Fruit fly (Drosophila melanogaster): ENCODE results near the gene CG5439.
A peak's percentile ranks its signal among the peaks of the same experiment; 100 is the strongest.

CG5439 gene

dm6 chr2L:13190534-13190933 is 13.6 kb downstream of the CG5439 start:
- TF ChIP-seq Mnt (GFP tag; optimal IDR thresholded peaks at IDR 0.05): peak; percentile 57
- TF ChIP-seq ovo (GFP tag; optimal IDR thresholded peaks at IDR 0.05): peak; percentile 19
- peak; percentile 12 for TF ChIP-seq CG14711 (tag; optimal IDR thresholded peaks at IDR 0.05)
- TF ChIP-seq kay (GFP tag; ENCODE audit: borderline replicate concordance): no peak
- TF ChIP-seq cnc (optimal IDR thresholded peaks at IDR 0.05): no peak
- no peak for TF ChIP-seq CG1620 (GFP tag; optimal IDR thresholded peaks at IDR 0.05)
- TF ChIP-seq CG11617 (GFP tag; optimal IDR thresholded peaks at IDR 0.05): peak; percentile 44
- TF ChIP-seq CG7045 (GFP tag; optimal IDR thresholded peaks at IDR 0.05): peak; percentile 26
- peak; percentile 13 for TF ChIP-seq Clk (GFP tag; optimal IDR thresholded peaks at IDR 0.05)
- peak; percentile 95 for TF ChIP-seq cic (GFP tag; optimal IDR thresholded peaks at IDR 0.05)
- TF ChIP-seq pad (GFP tag; optimal IDR thresholded peaks at IDR 0.05): peak; percentile 55
- TF ChIP-seq CG5204 (GFP tag; optimal IDR thresholded peaks at IDR 0.05): no peak
- TF ChIP-seq CG12768 (GFP tag; optimal IDR thresholded peaks at IDR 0.05): peak; percentile 81
- TF ChIP-seq CG33017 (tag; optimal IDR thresholded peaks at IDR 0.05): peak; percentile 43
- peak; percentile 52 for TF ChIP-seq CG7101 (tag; optimal IDR thresholded peaks at IDR 0.05)
- peak; percentile 18 for TF ChIP-seq tj (GFP tag; optimal IDR thresholded peaks at IDR 0.05)

- TF ChIP-seq ovo (GFP tag; optimal IDR thresholded peaks at IDR 0.05): peak; percentile 2
- no peak for TF ChIP-seq cic (GFP tag; optimal IDR thresholded peaks at IDR 0.05)
These were observed 14.2 kb downstream of the CG5439 start for dm6 chr2L:13191052-13191678.

- peak; percentile 79 for TF ChIP-seq CG1620 (GFP tag; optimal IDR thresholded peaks at IDR 0.05)
- peak; percentile 77 for TF ChIP-seq CG7045 (GFP tag; optimal IDR thresholded peaks at IDR 0.05)
- TF ChIP-seq Clk (GFP tag; optimal IDR thresholded peaks at IDR 0.05): peak; percentile 11
- no peak for TF ChIP-seq cnc (optimal IDR thresholded peaks at IDR 0.05)
- TF ChIP-seq Hr96 (GFP tag; optimal IDR thresholded peaks at IDR 0.05): no peak
- peak; percentile 86 for TF ChIP-seq bab1 (GFP tag; optimal IDR thresholded peaks at IDR 0.05)
- no peak for TF ChIP-seq toe (GFP tag; optimal IDR thresholded peaks at IDR 0.05)
- no peak for TF ChIP-seq kay (GFP tag; ENCODE audit: borderline replicate concordance)
- no peak for TF ChIP-seq CG5204 (GFP tag; optimal IDR thresholded peaks at IDR 0.05)
- peak; percentile 81 for TF ChIP-seq CG14711 (tag; optimal IDR thresholded peaks at IDR 0.05)
- peak; percentile 59 for TF ChIP-seq CG12768 (GFP tag; optimal IDR thresholded peaks at IDR 0.05)
- TF ChIP-seq cic (GFP tag; optimal IDR thresholded peaks at IDR 0.05): peak; percentile 66
- peak; percentile 68 for TF ChIP-seq ovo (GFP tag; optimal IDR thresholded peaks at IDR 0.05)
- TF ChIP-seq CG33017 (tag; optimal IDR thresholded peaks at IDR 0.05): peak; percentile 77
- TF ChIP-seq Crg-1 (GFP tag; optimal IDR thresholded peaks at IDR 0.05): peak; percentile 65
- peak; percentile 72 for TF ChIP-seq CG11617 (GFP tag; optimal IDR thresholded peaks at IDR 0.05)
- TF ChIP-seq Mnt (GFP tag; optimal IDR thresholded peaks at IDR 0.05): peak; percentile 75
- TF ChIP-seq CG7101 (tag; optimal IDR thresholded peaks at IDR 0.05): peak; percentile 88
- TF ChIP-seq pad (GFP tag; optimal IDR thresholded peaks at IDR 0.05): peak; percentile 67
- peak; percentile 48 for TF ChIP-seq tj (GFP tag; optimal IDR thresholded peaks at IDR 0.05)
These were observed 14.9 kb downstream of the CG5439 start, which contains the start of the genes CG16974 and Edem2 for dm6 chr2L:13191894-13192293. CG16974 (minus strand) TSS chr2L:13191979. Edem2 (plus strand) TSS chr2L:13192201.

dm6 chr2L:13195822-13196221 is 18.9 kb downstream of the CG5439 start:
- no peak for TF ChIP-seq pad (GFP tag; optimal IDR thresholded peaks at IDR 0.05)

- TF ChIP-seq CG33017 (tag; optimal IDR thresholded peaks at IDR 0.05): no peak
- TF ChIP-seq cnc (optimal IDR thresholded peaks at IDR 0.05): no peak
- TF ChIP-seq toe (GFP tag; optimal IDR thresholded peaks at IDR 0.05): no peak
- no peak for TF ChIP-seq CG5204 (GFP tag; optimal IDR thresholded peaks at IDR 0.05)
- TF ChIP-seq Hr96 (GFP tag; optimal IDR thresholded peaks at IDR 0.05): no peak
- TF ChIP-seq Mnt (GFP tag; optimal IDR thresholded peaks at IDR 0.05): no peak
- peak; percentile 67 for TF ChIP-seq CG14711 (tag; optimal IDR thresholded peaks at IDR 0.05)
- TF ChIP-seq cic (GFP tag; optimal IDR thresholded peaks at IDR 0.05): no peak
- TF ChIP-seq CG1620 (GFP tag; optimal IDR thresholded peaks at IDR 0.05): no peak
- peak; percentile 0 for TF ChIP-seq Clk (GFP tag; optimal IDR thresholded peaks at IDR 0.05)
- peak; percentile 33 for TF ChIP-seq ovo (GFP tag; optimal IDR thresholded peaks at IDR 0.05)
- peak; percentile 35 for TF ChIP-seq CG7045 (GFP tag; optimal IDR thresholded peaks at IDR 0.05)
- TF ChIP-seq Crg-1 (GFP tag; optimal IDR thresholded peaks at IDR 0.05): no peak
- TF ChIP-seq pad (GFP tag; optimal IDR thresholded peaks at IDR 0.05): no peak
- TF ChIP-seq tj (GFP tag; optimal IDR thresholded peaks at IDR 0.05): no peak
- TF ChIP-seq CG12768 (GFP tag; optimal IDR thresholded peaks at IDR 0.05): no peak
- TF ChIP-seq bab1 (GFP tag; optimal IDR thresholded peaks at IDR 0.05): peak; percentile 41
- TF ChIP-seq CG11617 (GFP tag; optimal IDR thresholded peaks at IDR 0.05): peak; percentile 55
- no peak for TF ChIP-seq CG7101 (tag; optimal IDR thresholded peaks at IDR 0.05)
- TF ChIP-seq kay (GFP tag; ENCODE audit: borderline replicate concordance): no peak
These were observed 26.0 kb downstream of the CG5439 start, which contains the start of gene CG16972 for dm6 chr2L:13202960-13203436. CG16972 (minus strand) TSS chr2L:13203295.

- TF ChIP-seq Clk (GFP tag; optimal IDR thresholded peaks at IDR 0.05) (no peak), CG11617 (GFP tag; optimal IDR thresholded peaks at IDR 0.05) (peak; percentile 37), CG12768 (GFP tag; optimal IDR thresholded peaks at IDR 0.05) (peak; percentile 43), CG14711 (tag; optimal IDR thresholded peaks at IDR 0.05) (no peak), CG1620 (GFP tag; optimal IDR thresholded peaks at IDR 0.05) (peak; percentile 37), kay (GFP tag; ENCODE audit: borderline replicate concordance) (no peak), cic (GFP tag; optimal IDR thresholded peaks at IDR 0.05) (peak; percentile 93), toe (GFP tag; optimal IDR thresholded peaks at IDR 0.05) (no peak), CG7101 (tag; optimal IDR thresholded peaks at IDR 0.05) (peak; percentile 81), tj (GFP tag; optimal IDR thresholded peaks at IDR 0.05) (peak; percentile 44), CG33017 (tag; optimal IDR thresholded peaks at IDR 0.05) (peak; percentile 74), Crg-1 (GFP tag; optimal IDR thresholded peaks at IDR 0.05) (peak; percentile 35), ovo (GFP tag; optimal IDR thresholded peaks at IDR 0.05) (no peak), Mnt (GFP tag; optimal IDR thresholded peaks at IDR 0.05) (peak; percentile 93), CG5204 (GFP tag; optimal IDR thresholded peaks at IDR 0.05) (no peak), pad (GFP tag; optimal IDR thresholded peaks at IDR 0.05) (no peak), bab1 (GFP tag; optimal IDR thresholded peaks at IDR 0.05) (peak; percentile 12)
These were observed 26.6 kb downstream of the CG5439 start, which contains the start of gene Pect for dm6 chr2L:13203437-13204137. Pect (plus strand) TSS chr2L:13203762.

Measured in whole organism, adult.